Worm (Caenorhabditis elegans) whole organism, L4/young adult: ENCODE results near the gene ttr-48.

Experiments used
- dao-5 ChIP-seq: sonication (generic microtip); optimal IDR thresholded peaks from 2 replicates; lab custom pipeline; 2016; ENCODE audit warnings: missing genotype, missing genetic modification characterization, moderate library complexity, missing compliant biosample characterization
- him-1 ChIP-seq: sonication (generic microtip); optimal IDR thresholded peaks from 2 replicates; lab custom pipeline; 2016; ENCODE audit warnings: missing genotype, missing genetic modification reagents, missing genetic modification characterization, missing compliant biosample characterization

DNA sequence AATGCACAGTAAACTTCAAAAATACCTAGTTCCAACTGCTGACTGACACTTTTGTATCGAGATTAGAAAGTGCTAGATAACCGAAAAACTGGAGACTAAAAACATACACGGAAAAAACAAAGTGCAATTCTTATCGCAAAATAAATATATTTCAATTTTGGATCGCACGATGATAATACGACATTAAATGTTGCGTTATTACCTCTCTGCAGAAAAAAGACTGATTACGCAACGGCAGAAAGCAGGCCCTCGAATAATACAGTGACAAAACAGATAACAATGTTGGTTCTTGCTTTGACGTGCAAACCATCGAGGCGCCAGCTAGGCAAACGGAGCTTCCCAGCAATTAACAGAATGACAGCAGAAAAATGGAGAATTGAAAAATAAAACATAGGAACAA lies 18.4 kb downstream of the ttr-48 start:
- TF ChIP-seq him-1 (no peak), dao-5 (tag; lab: Kevin White, UChicago) (no peak)
